Fruit fly (Drosophila melanogaster) whole organism, embryonic: ENCODE results near the gene CG12009.

Source experiments
- BtbVII ChIP-seq: fragments of 200-800 bp; sonication (Bioruptor generic); optimal IDR thresholded peaks from 3 replicates; lab custom pipeline; 2017; ENCODE audit warnings: missing biosample characterization, mild to moderate bottlenecking, missing genetic modification characterization
- CG10321 ChIP-seq: fragments of 200-800 bp; sonication (Bioruptor generic); IDR thresholded peaks from 2 replicates; pipeline ENCODE4 v1.3.6; 2022; ENCODE audit warnings: missing biosample characterization, missing genetic modification characterization
- CG11398 ChIP-seq: fragments of 200-800 bp; sonication (Bioruptor generic); optimal IDR thresholded peaks from 2 replicates; lab custom pipeline; 2016; ENCODE audit warnings: missing biosample characterization, missing genetic modification characterization
- CG11696 ChIP-seq: fragments of 200-800 bp; sonication (Bioruptor generic); IDR thresholded peaks from 2 replicates; pipeline ENCODE4 v1.3.6; 2022; ENCODE audit warnings: missing biosample characterization, missing genetic modification characterization
- CG1233 ChIP-seq: fragments of 200-800 bp; sonication (Bioruptor generic); optimal IDR thresholded peaks from 4 replicates; lab custom pipeline; 2018; ENCODE audit warnings: missing biosample characterization, mild to moderate bottlenecking, missing genetic modification characterization
- CG15269 ChIP-seq: fragments of 200-800 bp; sonication (Bioruptor generic); optimal IDR thresholded peaks from 2 replicates; lab custom pipeline; 2018; ENCODE audit warnings: missing biosample characterization, mild to moderate bottlenecking, missing genetic modification characterization, moderate library complexity
- CG16815 ChIP-seq: fragments of 200-800 bp; sonication (Bioruptor generic); optimal IDR thresholded peaks from 3 replicates; lab custom pipeline; 2017; ENCODE audit warnings: missing biosample characterization, mild to moderate bottlenecking, missing genetic modification characterization
- CG2116 ChIP-seq: fragments of 200-800 bp; sonication (Bioruptor generic); optimal IDR thresholded peaks from 3 replicates; lab custom pipeline; 2018; ENCODE audit warnings: missing biosample characterization, mild to moderate bottlenecking, missing genetic modification characterization
- CG2120 ChIP-seq: fragments of 200-800 bp; sonication (Bioruptor generic); optimal IDR thresholded peaks from 3 replicates; lab custom pipeline; 2016; ENCODE audit warnings: missing biosample characterization, missing genetic modification characterization
- CG2202 ChIP-seq: fragments of 200-800 bp; sonication (Bioruptor generic); optimal IDR thresholded peaks from 2 replicates; lab custom pipeline; 2018; ENCODE audit warnings: missing biosample characterization, mild to moderate bottlenecking, missing genetic modification characterization
- CG2889 ChIP-seq: fragments of 200-800 bp; sonication (Bioruptor generic); IDR thresholded peaks from 3 replicates; pipeline ENCODE4 v1.3.6; 2022; ENCODE audit warnings: missing biosample characterization, missing genetic modification characterization
- CG31388 ChIP-seq: fragments of 200-800 bp; sonication (Bioruptor generic); optimal IDR thresholded peaks from 2 replicates; lab custom pipeline; 2016; ENCODE audit warnings: missing biosample characterization, missing genetic modification characterization
- CG32532 ChIP-seq: fragments of 200-800 bp; sonication (Bioruptor generic); IDR thresholded peaks from 2 replicates; pipeline ENCODE4 v1.3.6; 2022; ENCODE audit warnings: missing biosample characterization, missing genetic modification characterization
- CG3407 ChIP-seq: fragments of 200-800 bp; sonication (Bioruptor generic); optimal IDR thresholded peaks from 2 replicates; lab custom pipeline; 2018; ENCODE audit warnings: missing biosample characterization, mild to moderate bottlenecking, missing genetic modification characterization
- CG4424 ChIP-seq: fragments of 200-800 bp; sonication (Bioruptor generic); optimal IDR thresholded peaks from 3 replicates; lab custom pipeline; 2016; ENCODE audit warnings: missing biosample characterization, missing genetic modification characterization
- CG4730 ChIP-seq: fragments of 200-800 bp; sonication (Bioruptor generic); IDR thresholded peaks from 2 replicates; pipeline ENCODE4 v1.3.6; 2022; ENCODE audit warnings: missing biosample characterization, missing genetic modification characterization
- CG7271 ChIP-seq: fragments of 200-800 bp; sonication (Bioruptor generic); optimal IDR thresholded peaks from 2 replicates; lab custom pipeline; 2018; ENCODE audit warnings: missing biosample characterization, mild to moderate bottlenecking, missing genetic modification characterization, moderate library complexity
- CG7745 ChIP-seq: fragments of 200-800 bp; sonication (Bioruptor generic); optimal IDR thresholded peaks from 2 replicates; lab custom pipeline; 2018; ENCODE audit warnings: missing biosample characterization, mild to moderate bottlenecking, missing genetic modification characterization, moderate library complexity
- Dad ChIP-seq: fragments of 200-800 bp; sonication (Bioruptor generic); optimal IDR thresholded peaks from 3 replicates; lab custom pipeline; 2016; ENCODE audit warnings: missing biosample characterization, missing genetic modification characterization
- Dip3 ChIP-seq: fragments of 200-800 bp; sonication (Bioruptor generic); optimal IDR thresholded peaks from 3 replicates; lab custom pipeline; 2016; ENCODE audit warnings: missing biosample characterization, missing genetic modification characterization
- GATAe ChIP-seq: fragments of 200-800 bp; sonication (Bioruptor generic); conservative IDR thresholded peaks from 2 replicates; pipeline ENCODE4 v1.3.6; 2022; ENCODE audit warnings: missing biosample characterization, missing genetic modification characterization
- Hey ChIP-seq: fragments of 200-800 bp; sonication (Bioruptor generic); optimal IDR thresholded peaks from 3 replicates; lab custom pipeline; 2018; ENCODE audit warnings: missing biosample characterization, mild to moderate bottlenecking, missing genetic modification characterization
- Hr39 ChIP-seq: fragments of >200 bp; optimal IDR thresholded peaks from 2 replicates; lab custom pipeline; 2017
- Jarid2 ChIP-seq: fragments of 200-800 bp; sonication (Bioruptor generic); optimal IDR thresholded peaks from 3 replicates; lab custom pipeline; 2017; ENCODE audit warnings: mild to moderate bottlenecking, missing biosample characterization, missing genetic modification reagents, missing genetic modification characterization
- Oaz ChIP-seq: fragments of 200-800 bp; sonication (Bioruptor generic); IDR thresholded peaks from 2 replicates; pipeline ENCODE4 v1.3.6; 2022; ENCODE audit warnings: missing biosample characterization, missing genetic modification characterization
- Oli ChIP-seq: fragments of 200-800 bp; sonication (Bioruptor generic); optimal IDR thresholded peaks from 2 replicates; lab custom pipeline; 2018; ENCODE audit warnings: missing biosample characterization, mild to moderate bottlenecking, missing genetic modification characterization, moderate library complexity
- Opbp ChIP-seq: fragments of 200-800 bp; sonication (Bioruptor generic); IDR thresholded peaks from 3 replicates; pipeline ENCODE4 v1.3.6; 2022; ENCODE audit warnings: missing biosample characterization, missing genetic modification characterization; ENCODE audit not compliant: partially characterized antibody
- Six4 ChIP-seq: fragments of 200-800 bp; sonication (Bioruptor generic); optimal IDR thresholded peaks from 2 replicates; lab custom pipeline; 2016; ENCODE audit warnings: missing biosample characterization, missing genetic modification characterization
- ase ChIP-seq: fragments of 200-800 bp; sonication (Bioruptor generic); IDR thresholded peaks from 3 replicates; pipeline ENCODE4 v1.3.6; 2022; ENCODE audit warnings: missing biosample characterization, missing genetic modification characterization
- bcd ChIP-seq: fragments of 200-800 bp; sonication (Bioruptor generic); optimal IDR thresholded peaks from 2 replicates; lab custom pipeline; 2017; ENCODE audit warnings: missing biosample characterization, mild to moderate bottlenecking, missing genetic modification characterization
- cato ChIP-seq: fragments of 200-800 bp; sonication (Bioruptor generic); optimal IDR thresholded peaks from 2 replicates; lab custom pipeline; 2016; ENCODE audit warnings: missing biosample characterization, missing genetic modification characterization, borderline replicate concordance
- croc ChIP-seq: fragments of 200-800 bp; sonication (Bioruptor generic); conservative IDR thresholded peaks from 3 replicates; pipeline ENCODE4 v1.3.6; 2022; ENCODE audit warnings: missing biosample characterization, missing genetic modification characterization
- dpn ChIP-seq, 2 experiments: fragments of 200-800 bp; sonication (Bioruptor generic); optimal IDR thresholded peaks; 3 replicates each; lab custom pipeline; 2016; ENCODE audit warnings: missing biosample characterization in 2 of 2, missing genetic modification characterization in 2 of 2
- en ChIP-seq: fragments of 200-800 bp; sonication (Bioruptor generic); optimal IDR thresholded peaks from 2 replicates; lab custom pipeline; 2016; ENCODE audit warnings: missing biosample characterization, missing genetic modification characterization
- ftz-f1 ChIP-seq: fragments of 200-800 bp; sonication (Bioruptor generic); optimal IDR thresholded peaks from 2 replicates; lab custom pipeline; 2016; ENCODE audit warnings: missing biosample characterization, missing genetic modification characterization
- grau ChIP-seq: fragments of 200-800 bp; optimal IDR thresholded peaks from 3 replicates; lab custom pipeline; 2019; ENCODE audit warnings: missing biosample characterization, mild to moderate bottlenecking, missing genetic modification characterization, moderate library complexity
- ind ChIP-seq: fragments of 200-800 bp; sonication (Bioruptor generic); optimal IDR thresholded peaks from 3 replicates; lab custom pipeline; 2016; ENCODE audit warnings: missing biosample characterization, missing genetic modification characterization
- jing ChIP-seq: fragments of 200-800 bp; sonication (Bioruptor generic); optimal IDR thresholded peaks from 2 replicates; lab custom pipeline; 2018; ENCODE audit warnings: missing biosample characterization, mild to moderate bottlenecking, missing genetic modification characterization
- nmo ChIP-seq: fragments of 200-800 bp; sonication (Bioruptor generic); optimal IDR thresholded peaks from 2 replicates; lab custom pipeline; 2018; ENCODE audit warnings: missing biosample characterization, mild to moderate bottlenecking, missing genetic modification characterization, moderate library complexity
- oc ChIP-seq: fragments of 200-800 bp; sonication (Bioruptor generic); optimal IDR thresholded peaks from 2 replicates; lab custom pipeline; 2018; ENCODE audit warnings: missing biosample characterization, mild to moderate bottlenecking, missing genetic modification characterization, moderate library complexity
- onecut ChIP-seq: fragments of 200-800 bp; sonication (Bioruptor generic); IDR thresholded peaks from 2 replicates; pipeline ENCODE4 v1.3.6; 2022; ENCODE audit warnings: missing biosample characterization, missing genetic modification characterization
- pb ChIP-seq: fragments of 200-800 bp; sonication (Bioruptor generic); optimal IDR thresholded peaks from 3 replicates; lab custom pipeline; 2016; ENCODE audit warnings: missing biosample characterization, missing genetic modification characterization
- peb ChIP-seq: fragments of 200-800 bp; sonication (Bioruptor generic); IDR thresholded peaks from 2 replicates; pipeline ENCODE4 v1.3.6; 2022; ENCODE audit warnings: missing biosample characterization, missing genetic modification characterization
- phol ChIP-seq: fragments of 200-800 bp; sonication (Bioruptor generic); optimal IDR thresholded peaks from 3 replicates; lab custom pipeline; 2018; ENCODE audit warnings: missing biosample characterization, mild to moderate bottlenecking, missing genetic modification characterization, moderate library complexity
- repo ChIP-seq: fragments of 200-800 bp; sonication (Bioruptor generic); optimal IDR thresholded peaks from 2 replicates; lab custom pipeline; 2016; ENCODE audit warnings: missing biosample characterization, missing genetic modification characterization
- scrt ChIP-seq: fragments of 200-800 bp; sonication (Bioruptor generic); optimal IDR thresholded peaks from 2 replicates; lab custom pipeline; 2018; ENCODE audit warnings: missing biosample characterization, mild to moderate bottlenecking, missing genetic modification characterization, moderate library complexity
- sens ChIP-seq: fragments of 200-800 bp; sonication (Bioruptor generic); peaks from one replicate; lab custom pipeline; 2016; ENCODE audit warnings: missing biosample characterization, missing genetic modification characterization
- sima ChIP-seq: fragments of 200-800 bp; sonication (Bioruptor generic); optimal IDR thresholded peaks from 2 replicates; lab custom pipeline; 2016; ENCODE audit warnings: missing biosample characterization, missing genetic modification characterization
- slp2 ChIP-seq: fragments of 200-800 bp; sonication (Bioruptor generic); optimal IDR thresholded peaks from 2 replicates; lab custom pipeline; 2016; ENCODE audit warnings: missing biosample characterization, missing genetic modification characterization
- tup ChIP-seq: fragments of 200-800 bp; sonication (Bioruptor generic); optimal IDR thresholded peaks from 2 replicates; lab custom pipeline; 2016; ENCODE audit warnings: missing biosample characterization, mild to moderate bottlenecking, missing genetic modification characterization, moderate library complexity
- vfl ChIP-seq: fragments of 200-800 bp; sonication (Bioruptor generic); optimal IDR thresholded peaks from 2 replicates; lab custom pipeline; 2016; ENCODE audit warnings: missing biosample characterization, missing genetic modification characterization
- wdn ChIP-seq: fragments of 200-800 bp; sonication (Bioruptor generic); IDR thresholded peaks from 2 replicates; pipeline ENCODE4 v1.3.6; 2022; ENCODE audit warnings: missing biosample characterization, missing genetic modification characterization
- zen2 ChIP-seq: fragments of 200-800 bp; sonication (Bioruptor generic); IDR thresholded peaks from 3 replicates; pipeline ENCODE4 v1.3.6; 2022; ENCODE audit warnings: missing biosample characterization, missing genetic modification characterization; ENCODE audit not compliant: partially characterized antibody

CG12009 gene

DNA sequence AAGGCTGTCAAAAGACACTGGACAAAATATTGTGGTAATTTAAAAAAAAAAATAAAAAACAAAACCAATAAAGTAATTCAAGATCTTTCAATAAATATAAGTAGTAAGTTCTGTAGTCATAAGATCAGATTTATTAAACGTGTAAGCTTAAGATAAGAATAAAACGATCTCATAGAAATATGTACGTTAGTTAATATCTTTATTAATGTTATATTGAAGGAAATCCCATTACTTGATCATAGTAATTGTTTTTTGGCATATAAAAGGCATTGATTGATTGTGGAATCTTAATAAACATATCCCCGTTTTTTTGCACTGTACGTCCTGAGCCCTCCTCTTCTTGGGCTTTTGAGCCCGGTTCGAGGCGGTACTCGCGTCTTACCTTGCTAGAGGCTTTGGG is 52.0 kb downstream of the CG12009 start (continued):
- TF ChIP-seq Jarid2 (GFP tag; lab: Kevin White, UChicago): no peak
- no peak for TF ChIP-seq GATAe (GFP tag; lab: Robert Waterston, UW)
- TF ChIP-seq CG4730 (GFP tag; lab: Robert Waterston, UW): no peak
- no peak for TF ChIP-seq Six4 (GFP tag; lab: Kevin White, UChicago)
- TF ChIP-seq onecut: no peak
- peak; percentile 39 for TF ChIP-seq CG15269 (tag; lab: Kevin White, UChicago)
- TF ChIP-seq jing (GFP tag; lab: Kevin White, UChicago): no peak
- no peak for TF ChIP-seq slp2 (GFP tag; lab: Kevin White, UChicago)
- TF ChIP-seq CG2889: no peak
- no peak for TF ChIP-seq vfl
- TF ChIP-seq zen2: no peak
- no peak for TF ChIP-seq CG7745 (tag; lab: Kevin White, UChicago)
- peak; percentile 13 for TF ChIP-seq phol
- TF ChIP-seq ase (GFP tag; lab: Robert Waterston, UW): no peak
- peak; percentile 35 for TF ChIP-seq Oli
- no peak for TF ChIP-seq CG2116
- no peak for TF ChIP-seq peb (GFP tag; lab: Robert Waterston, UW)
- TF ChIP-seq CG2120 (GFP tag; lab: Kevin White, UChicago): no peak
- no peak for TF ChIP-seq sima (GFP tag; lab: Kevin White, UChicago)
- no peak for TF ChIP-seq CG11696
- no peak for TF ChIP-seq ftz-f1 (GFP tag; lab: Kevin White, UChicago)
- no peak for TF ChIP-seq en (GFP tag; lab: Kevin White, UChicago)
- TF ChIP-seq Hr39 (lab: Kevin White, UChicago): no peak
- no peak for TF ChIP-seq CG7271 (tag; lab: Kevin White, UChicago)
- TF ChIP-seq Hey (tag; lab: Kevin White, UChicago): no peak
- TF ChIP-seq CG32532 (GFP tag; lab: Robert Waterston, UW): no peak
- TF ChIP-seq grau (tag; lab: Kevin White, UChicago): peak; percentile 2
- TF ChIP-seq oc (tag; lab: Kevin White, UChicago): no peak
- no peak for TF ChIP-seq Oaz (GFP tag; lab: Robert Waterston, UW)
- TF ChIP-seq CG31388 (GFP tag; lab: Kevin White, UChicago): no peak
- TF ChIP-seq CG4424: no peak
- TF ChIP-seq CG1233 (GFP tag; lab: Kevin White, UChicago): no peak
- no peak for TF ChIP-seq BtbVII
- TF ChIP-seq CG16815 (GFP tag; lab: Kevin White, UChicago): no peak
- no peak for TF ChIP-seq tup (GFP tag; lab: Kevin White, UChicago)
- TF ChIP-seq CG2202: no peak
- TF ChIP-seq bcd (GFP tag; lab: Kevin White, UChicago): no peak
- TF ChIP-seq pb: no peak
- TF ChIP-seq CG11398: no peak
- no peak for TF ChIP-seq CG3407 (GFP tag; lab: Kevin White, UChicago)
- TF ChIP-seq Dip3 (GFP tag; lab: Kevin White, UChicago): no peak
- TF ChIP-seq ind (GFP tag; lab: Kevin White, UChicago): no peak
- no peak for TF ChIP-seq scrt
- TF ChIP-seq croc (GFP tag; lab: Robert Waterston, UW): no peak
- TF ChIP-seq sens: peak; percentile 74
- no peak for TF ChIP-seq Dad
- TF ChIP-seq cato: no peak
- TF ChIP-seq CG10321 (GFP tag; lab: Robert Waterston, UW): no peak
- no peak for TF ChIP-seq dpn (GFP tag; optimal IDR thresholded peaks at IDR 0.05; lab: Kevin White, UChicago)
- peak; percentile 17 for TF ChIP-seq nmo
- no peak for TF ChIP-seq Opbp
- no peak for TF ChIP-seq repo
- no peak for TF ChIP-seq wdn (GFP tag; lab: Robert Waterston, UW)
